Worm (Caenorhabditis elegans) whole organism, L4/young adult: ENCODE data around the gene ulp-3.

ENCODE experiments used
- W03F9.2 ChIP-seq: fragments of 150-350 bp; optimal IDR thresholded peaks from 2 replicates; lab custom pipeline; 2014; ENCODE audit warnings: missing biosample characterization, missing genetic modification characterization
- him-1 ChIP-seq: sonication (generic microtip); optimal IDR thresholded peaks from 2 replicates; lab custom pipeline; 2016; ENCODE audit warnings: missing genotype, missing genetic modification reagents, missing genetic modification characterization, missing compliant biosample characterization

- TF ChIP-seq W03F9.2 (tag; lab: Kevin White, UChicago): no peak
- no peak for TF ChIP-seq him-1 (tag; lab: Kevin White, UChicago)
Observed at ce11 chrIV:1964057-1964456, 623 bp downstream of the ulp-3 start.
